Fruit fly (Drosophila melanogaster): ENCODE results near the gene trc.

Gene trc

dm6 chr3L:19807103-19807502 lies 27.0 kb downstream of the trc start, which contains the start of the genes CG14104 and Kap-alpha1 (continued):
- no peak for TF ChIP-seq tx (GFP tag; optimal IDR thresholded peaks at IDR 0.05)
- TF ChIP-seq vnd (GFP tag; IDR thresholded peaks at IDR 0.05; ENCODE audit: partially characterized antibody): peak; percentile 62
- peak; percentile 7 for TF ChIP-seq Fer1 (GFP tag; optimal IDR thresholded peaks at IDR 0.05)
- TF ChIP-seq CG32532 (GFP tag; IDR thresholded peaks at IDR 0.05): no peak
- TF ChIP-seq zfh2 (GFP tag; optimal IDR thresholded peaks at IDR 0.05): no peak
- TF ChIP-seq Fer3 (tag; optimal IDR thresholded peaks at IDR 0.05): no peak
- no peak for TF ChIP-seq D19A (tag; optimal IDR thresholded peaks at IDR 0.05)
- no peak for TF ChIP-seq MTF-1 (GFP tag; optimal IDR thresholded peaks at IDR 0.05; ENCODE audit: borderline replicate concordance)
- TF ChIP-seq lmd (GFP tag; IDR thresholded peaks at IDR 0.05): no peak
- TF ChIP-seq lov (optimal IDR thresholded peaks at IDR 0.05): no peak
- no peak for TF ChIP-seq lov (GFP tag; IDR thresholded peaks at IDR 0.05)
- TF ChIP-seq croc (GFP tag; conservative IDR thresholded peaks at IDR 0.05): no peak
- TF ChIP-seq CG2202 (tag; optimal IDR thresholded peaks at IDR 0.05): no peak
- TF ChIP-seq zen2 (GFP tag; IDR thresholded peaks at IDR 0.05; ENCODE audit: partially characterized antibody): peak; percentile 63; the same call in 1 of the 3 replicates
- no peak for TF ChIP-seq CG4820 (GFP tag; optimal IDR thresholded peaks at IDR 0.05)
- TF ChIP-seq C15 (GFP tag; IDR thresholded peaks at IDR 0.05): no peak
- no peak for TF ChIP-seq Jarid2 (GFP tag; optimal IDR thresholded peaks at IDR 0.05)
- no peak for TF ChIP-seq CG16815 (GFP tag; optimal IDR thresholded peaks at IDR 0.05)
- TF ChIP-seq ap (GFP tag; IDR thresholded peaks at IDR 0.05): no peak
- TF ChIP-seq da (GFP tag; optimal IDR thresholded peaks at IDR 0.05): no peak
- no peak for TF ChIP-seq B-H1 (GFP tag; IDR thresholded peaks at IDR 0.05)
- TF ChIP-seq gcm (GFP tag; optimal IDR thresholded peaks at IDR 0.05): peak; percentile 63
- TF ChIP-seq CG12391 (tag; optimal IDR thresholded peaks at IDR 0.05): no peak
- peak; percentile 69 for TF ChIP-seq BEAF-32 (GFP tag; optimal IDR thresholded peaks at IDR 0.05)
- peak; percentile 92 for TF ChIP-seq cg (GFP tag; optimal IDR thresholded peaks at IDR 0.05)
- TF ChIP-seq Mrtf (GFP tag; IDR thresholded peaks at IDR 0.05): no peak
- no peak for TF ChIP-seq dpn (GFP tag; optimal IDR thresholded peaks at IDR 0.05)
- no peak for TF ChIP-seq chn (GFP tag; optimal IDR thresholded peaks at IDR 0.05)
- no peak for TF ChIP-seq CG10462 (GFP tag; optimal IDR thresholded peaks at IDR 0.05)
- TF ChIP-seq Myb (GFP tag; optimal IDR thresholded peaks at IDR 0.05): no peak
- peak; percentile 57 for TF ChIP-seq sna (GFP tag; IDR thresholded peaks at IDR 0.05; ENCODE audit: partially characterized antibody)
- peak; percentile 59 for TF ChIP-seq CG34224 (GFP tag; IDR thresholded peaks at IDR 0.05; ENCODE audit: partially characterized antibody)
- TF ChIP-seq run (tag; optimal IDR thresholded peaks at IDR 0.05): no peak
- no peak for TF ChIP-seq ftz-f1 (GFP tag; optimal IDR thresholded peaks at IDR 0.05)
- peak; percentile 1 for TF ChIP-seq CG10979 (tag; optimal IDR thresholded peaks at IDR 0.05)
- TF ChIP-seq stc (GFP tag; IDR thresholded peaks at IDR 0.05): no peak
- peak; percentile 57 for TF ChIP-seq CG14860 (GFP tag; IDR thresholded peaks at IDR 0.05; ENCODE audit: partially characterized antibody)
- TF ChIP-seq Dll (GFP tag; IDR thresholded peaks at IDR 0.05; ENCODE audit: partially characterized antibody): peak; percentile 73; the same call in 3 of the 4 replicates
- TF ChIP-seq CG31365 (tag; optimal IDR thresholded peaks at IDR 0.05): no peak

- TF ChIP-seq Kr (GFP tag; optimal IDR thresholded peaks at IDR 0.05): no peak
- peak; percentile 48; the same call in 2 of the 3 replicates for TF ChIP-seq CG14860 (GFP tag; IDR thresholded peaks at IDR 0.05; ENCODE audit: partially characterized antibody)
- no peak for TF ChIP-seq CG12299 (tag; optimal IDR thresholded peaks at IDR 0.05)
- peak; percentile 66; the same call in 1 of the 2 replicates for TF ChIP-seq amos (GFP tag; IDR thresholded peaks at IDR 0.05; ENCODE audit: partially characterized antibody)
- TF ChIP-seq Gsc (GFP tag; IDR thresholded peaks at IDR 0.05): no peak
- TF ChIP-seq mld (GFP tag; IDR thresholded peaks at IDR 0.05; ENCODE audit: partially characterized antibody): 0 out of 3 replicates have a peak, but pooled peaks have one; percentile 44
- no peak for TF ChIP-seq Neu2 (GFP tag; optimal IDR thresholded peaks at IDR 0.05; ENCODE audit: borderline replicate concordance)
- peak; percentile 41; the same call in 1 of the 2 replicates for TF ChIP-seq inv (GFP tag; IDR thresholded peaks at IDR 0.05; ENCODE audit: partially characterized antibody)
- peak; percentile 51; the same call in 1 of the 2 replicates for TF ChIP-seq ato (GFP tag; IDR thresholded peaks at IDR 0.05; ENCODE audit: partially characterized antibody)
- peak; percentile 66 for TF ChIP-seq BEAF-32 (GFP tag; optimal IDR thresholded peaks at IDR 0.05)
- peak; percentile 28 for TF ChIP-seq stwl (tag; optimal IDR thresholded peaks at IDR 0.05)
- no peak for TF ChIP-seq CG32767 (GFP tag; IDR thresholded peaks at IDR 0.05)
- TF ChIP-seq Bgb (GFP tag; IDR thresholded peaks at IDR 0.05; ENCODE audit: partially characterized antibody): peak; percentile 73
- TF ChIP-seq E2f2 (GFP tag; IDR thresholded peaks at IDR 0.05): peak; percentile 15; the same call in 1 of the 2 replicates
These were observed 28.2 kb downstream of the trc start, which contains the start of gene CG34116 for dm6 chr3L:19805895-19806294. Gene CG34116 (minus strand): TSS chr3L:19806036.
